Fruit fly (Drosophila melanogaster): ENCODE data around the gene CG33965.

DNA sequence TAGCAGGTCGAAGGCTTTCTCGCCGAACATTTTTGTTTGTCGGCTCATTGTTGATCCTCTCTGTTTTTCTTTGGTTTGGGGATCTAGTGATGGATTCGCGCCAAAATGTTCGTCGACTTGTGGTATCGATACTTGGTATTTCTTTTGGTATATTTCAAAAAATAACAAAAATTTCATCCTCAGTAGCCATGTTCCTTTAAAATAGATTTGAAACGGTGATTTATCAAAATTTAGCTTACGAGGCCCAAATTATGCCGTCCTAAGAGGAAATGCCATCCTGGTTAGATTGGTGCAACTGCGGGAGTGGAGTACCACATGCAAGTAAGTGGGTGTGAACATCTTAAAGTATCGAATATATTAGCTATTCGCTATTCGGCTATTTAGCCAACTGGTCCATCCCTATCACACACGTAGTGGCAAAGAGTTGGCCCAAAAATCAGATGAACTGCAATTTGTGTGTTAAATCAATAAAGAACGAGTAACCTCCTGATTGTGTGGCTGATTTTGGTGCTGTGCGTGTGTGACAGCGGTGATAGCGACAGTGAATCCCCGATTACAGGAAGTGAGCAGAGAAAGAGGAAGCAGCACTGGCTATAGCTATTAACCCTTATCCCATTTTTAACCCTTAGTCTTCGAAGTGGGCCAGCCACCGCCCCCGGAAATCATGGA is 15.1 kb downstream of the CG33965 start, which contains the start of the genes Psf1 and Sac1:
- TF ChIP-seq bowl (GFP tag; IDR thresholded peaks at IDR 0.05) (no peak), CG17802 (tag; optimal IDR thresholded peaks at IDR 0.05) (peak; percentile 74), Sry-δ (GFP tag; optimal IDR thresholded peaks at IDR 0.05) (peak; percentile 98), gsb (GFP tag; IDR thresholded peaks at IDR 0.05) (no peak), HmgD (GFP tag; optimal IDR thresholded peaks at IDR 0.05) (peak; percentile 29), CG6254 (GFP tag; optimal IDR thresholded peaks at IDR 0.05) (no peak), dmrt11E (tag; optimal IDR thresholded peaks at IDR 0.05) (peak; percentile 40), CG15073 (GFP tag; optimal IDR thresholded peaks at IDR 0.05) (no peak), CG31388 (GFP tag; optimal IDR thresholded peaks at IDR 0.05) (no peak)
